Worm (Caenorhabditis elegans): ENCODE measurements around the gene btb-14.

DNA sequence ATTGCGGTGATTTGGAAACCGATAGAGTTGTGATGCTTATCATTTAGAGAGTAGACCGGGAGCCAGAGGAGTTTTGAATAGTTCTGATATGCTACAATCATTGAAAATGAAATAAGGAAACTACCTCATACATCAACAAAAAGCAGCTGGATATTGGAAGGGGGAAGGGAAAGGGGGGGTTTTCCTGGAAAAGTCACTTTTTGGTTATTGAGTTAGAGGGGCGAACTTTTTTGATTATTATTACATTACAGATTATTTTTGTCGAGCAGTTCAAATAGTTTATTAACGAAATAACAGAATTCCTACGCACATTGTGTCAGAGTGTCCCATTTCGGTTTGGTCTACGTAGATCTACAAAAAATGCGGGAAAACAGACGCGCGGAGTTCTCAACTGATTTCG, 3.5 kb downstream of the btb-14 start, which contains the start of gene sre-42:
- TF ChIP-seq ama-1 (optimal IDR thresholded peaks at IDR 0.05) (no peak), pes-1 (GFP tag; IDR thresholded peaks at IDR 0.05) (no peak), sea-1 (GFP tag; conservative IDR thresholded peaks at IDR 0.05) (no peak)

Measured in whole organism, early embryonic.